Worm (Caenorhabditis elegans) whole organism, young adult: ENCODE data around the gene hsp-43.

Experiments used
- D2030.7 ChIP-seq: fragments of 200-800 bp; sonication (Bioruptor generic); IDR thresholded peaks from 2 replicates; pipeline ENCODE4 v1.3.6; 2022; ENCODE audit warnings: missing genetic modification reagents, missing genetic modification characterization, missing compliant biosample characterization
- F33H1.4 ChIP-seq: fragments of 200-800 bp; sonication (Bioruptor generic); IDR thresholded peaks from 2 replicates; pipeline ENCODE4 v1.3.6; 2022; ENCODE audit warnings: missing genetic modification reagents, missing genetic modification characterization, missing compliant biosample characterization
- F37B4.10 ChIP-seq: fragments of 200-800 bp; sonication (Bioruptor generic); IDR thresholded peaks from 2 replicates; pipeline ENCODE4 v1.3.6; 2022; ENCODE audit warnings: missing genetic modification characterization, missing compliant biosample characterization
- F49E8.2 ChIP-seq: sonication (generic microtip); optimal IDR thresholded peaks from 3 replicates; lab custom pipeline; 2017; ENCODE audit warnings: missing genetic modification characterization, mild to moderate bottlenecking, missing compliant biosample characterization, antibody characterized with exemption, moderate library complexity; ENCODE audit not compliant: insufficient read depth
- F52B5.7 ChIP-seq: sonication (generic microtip); optimal IDR thresholded peaks from 2 replicates; lab custom pipeline; 2016; ENCODE audit warnings: mild to moderate bottlenecking, missing genetic modification characterization, missing compliant biosample characterization
- F55B11.4 ChIP-seq: sonication (generic microtip); optimal IDR thresholded peaks from 2 replicates; lab custom pipeline; 2016; ENCODE audit warnings: missing compliant biosample characterization, missing genetic modification characterization, borderline replicate concordance; ENCODE audit not compliant: insufficient read depth
- Y53G8AR.9 ChIP-seq: fragments of 200-800 bp; sonication (Bioruptor generic); conservative IDR thresholded peaks from 2 replicates; pipeline ENCODE4 v1.3.6; 2022; ENCODE audit warnings: missing genetic modification reagents, missing genetic modification characterization, missing compliant biosample characterization
- ZK185.1 ChIP-seq: sonication (generic microtip); optimal IDR thresholded peaks from 2 replicates; lab custom pipeline; 2016; ENCODE audit warnings: mild to moderate bottlenecking, missing genetic modification characterization, missing compliant biosample characterization; ENCODE audit not compliant: poor library complexity, severe bottlenecking
- aptf-2 ChIP-seq: fragments of 200-800 bp; sonication (Bioruptor generic); conservative IDR thresholded peaks from 2 replicates; pipeline ENCODE4 v1.3.6; 2022; ENCODE audit warnings: missing genetic modification reagents, missing genetic modification characterization, missing compliant biosample characterization
- atf-7 ChIP-seq: sonication (generic microtip); optimal IDR thresholded peaks from 2 replicates; lab custom pipeline; 2017; ENCODE audit warnings: mild to moderate bottlenecking, missing genetic modification characterization, missing compliant biosample characterization
- attf-3 ChIP-seq: fragments of 200-800 bp; sonication (Bioruptor generic); conservative IDR thresholded peaks from 2 replicates; pipeline ENCODE4 v1.3.6; 2022; ENCODE audit warnings: missing genetic modification reagents, missing genetic modification characterization, missing compliant biosample characterization
- ccch-3 ChIP-seq: fragments of 200-800 bp; sonication (Bioruptor generic); optimal IDR thresholded peaks from 2 replicates; lab custom pipeline; 2018; ENCODE audit warnings: mild to moderate bottlenecking, missing genetic modification characterization, missing compliant biosample characterization
- cebp-2 ChIP-seq: fragments of 200-800 bp; sonication (Bioruptor generic); IDR thresholded peaks from 2 replicates; pipeline ENCODE4 v1.3.6; 2022; ENCODE audit warnings: missing genetic modification characterization, missing compliant biosample characterization
- ceh-100 ChIP-seq: fragments of 200-800 bp; sonication (Bioruptor generic); IDR thresholded peaks from 2 replicates; pipeline ENCODE4 v1.3.6; 2022; ENCODE audit warnings: missing genetic modification reagents, missing genetic modification characterization, missing compliant biosample characterization
- ceh-27 ChIP-seq: fragments of 200-800 bp; sonication (Bioruptor generic); optimal IDR thresholded peaks from 2 replicates; lab custom pipeline; 2018; ENCODE audit warnings: mild to moderate bottlenecking, missing genetic modification characterization, moderate library complexity, missing compliant biosample characterization
- ceh-79 ChIP-seq: sonication (generic microtip); optimal IDR thresholded peaks from 2 replicates; lab custom pipeline; 2017; ENCODE audit warnings: mild to moderate bottlenecking, missing genetic modification characterization, missing compliant biosample characterization
- dox-1 ChIP-seq: fragments of 200-800 bp; sonication (Bioruptor generic); IDR thresholded peaks from 2 replicates; pipeline ENCODE4 v1.3.6; 2022; ENCODE audit warnings: missing genetic modification reagents, missing genetic modification characterization, missing compliant biosample characterization
- dpl-1 ChIP-seq: fragments of 150-350 bp; optimal IDR thresholded peaks from 2 replicates; lab custom pipeline; 2014; ENCODE audit warnings: missing biosample characterization, missing genetic modification reagents, missing genetic modification characterization
- egl-18 ChIP-seq: fragments of 200-800 bp; sonication (Bioruptor generic); IDR thresholded peaks from 2 replicates; pipeline ENCODE4 v1.3.6; 2022; ENCODE audit warnings: missing genetic modification reagents, missing genetic modification characterization, missing compliant biosample characterization
- hlh-12 ChIP-seq: sonication (generic microtip); optimal IDR thresholded peaks from 2 replicates; lab custom pipeline; 2016; ENCODE audit warnings: missing genetic modification characterization, missing compliant biosample characterization
- hrde-1 ChIP-seq: sonication (generic microtip); optimal IDR thresholded peaks from 2 replicates; lab custom pipeline; 2016; ENCODE audit warnings: missing genetic modification characterization, mild to moderate bottlenecking, missing compliant biosample characterization, moderate library complexity, missing genotype, missing genetic modification reagents, borderline replicate concordance
- hsf-1 ChIP-seq: fragments of 200-800 bp; sonication (Bioruptor generic); IDR thresholded peaks from 2 replicates; pipeline ENCODE4 v1.3.6; 2022; ENCODE audit warnings: missing genetic modification reagents, missing genetic modification characterization, missing compliant biosample characterization
- lir-1 ChIP-seq: fragments of 200-800 bp; sonication (Bioruptor generic); conservative IDR thresholded peaks from 2 replicates; pipeline ENCODE4 v1.3.6; 2022; ENCODE audit warnings: missing genetic modification reagents, missing genetic modification characterization, missing compliant biosample characterization
- lsl-1 ChIP-seq: fragments of 200-800 bp; sonication (Bioruptor generic); optimal IDR thresholded peaks from 2 replicates; lab custom pipeline; 2018; ENCODE audit warnings: mild to moderate bottlenecking, missing genetic modification characterization, moderate library complexity, missing compliant biosample characterization
- madf-3 ChIP-seq: fragments of 200-800 bp; sonication (Bioruptor generic); IDR thresholded peaks from 2 replicates; pipeline ENCODE4 v1.3.6; 2022; ENCODE audit warnings: missing genetic modification reagents, missing genetic modification characterization, missing compliant biosample characterization
- madf-8 ChIP-seq: fragments of 200-800 bp; sonication (Bioruptor generic); conservative IDR thresholded peaks from 2 replicates; pipeline ENCODE4 v1.3.6; 2022; ENCODE audit warnings: missing genetic modification reagents, missing genetic modification characterization, missing compliant biosample characterization
- mes-4 ChIP-seq: sonication (generic microtip); optimal IDR thresholded peaks from 2 replicates; lab custom pipeline; 2016; ENCODE audit warnings: missing genotype, missing genetic modification characterization, missing compliant biosample characterization
- nhr-179 ChIP-seq: sonication (generic microtip); optimal IDR thresholded peaks from 2 replicates; lab custom pipeline; 2016; ENCODE audit warnings: mild to moderate bottlenecking, missing genetic modification characterization, missing compliant biosample characterization
- nhr-27 ChIP-seq: fragments of 200-800 bp; sonication (Bioruptor generic); optimal IDR thresholded peaks from 2 replicates; lab custom pipeline; 2018; ENCODE audit warnings: mild to moderate bottlenecking, missing genetic modification characterization, moderate library complexity, missing compliant biosample characterization
- nhr-80 ChIP-seq: sonication (generic microtip); optimal IDR thresholded peaks from 2 replicates; lab custom pipeline; 2016; ENCODE audit warnings: missing genetic modification characterization, missing compliant biosample characterization
- pha-4 ChIP-seq: fragments of 150-350 bp; sonication (generic microtip); optimal IDR thresholded peaks from 2 replicates; lab custom pipeline; 2014; ENCODE audit warnings: missing biosample characterization, missing genetic modification reagents, missing genetic modification characterization
- rcor-1 ChIP-seq: fragments of 200-800 bp; sonication (Bioruptor generic); IDR thresholded peaks from 2 replicates; pipeline ENCODE4 v1.3.6; 2022; ENCODE audit warnings: missing genetic modification reagents, missing genetic modification characterization, missing compliant biosample characterization
- rec-8 ChIP-seq, 2 experiments: sonication (generic microtip); optimal IDR thresholded peaks; 2 replicates each; lab custom pipeline; 2016; ENCODE audit warnings: mild to moderate bottlenecking in 2 of 2, missing genetic modification characterization in 2 of 2, missing genetic modification reagents in 2 of 2, missing genotype in 2 of 2, missing biosample characterization in 1 of 2, missing compliant biosample characterization in 1 of 2, moderate library complexity in 1 of 2
- repo-1 ChIP-seq: sonication (generic microtip); optimal IDR thresholded peaks from 2 replicates; lab custom pipeline; 2017; ENCODE audit warnings: mild to moderate bottlenecking, missing genetic modification characterization, missing compliant biosample characterization
- sdz-38 ChIP-seq: sonication (generic microtip); optimal IDR thresholded peaks from 2 replicates; lab custom pipeline; 2016; ENCODE audit warnings: missing genotype, missing genetic modification characterization, missing compliant biosample characterization
- snpc-1.3 ChIP-seq: sonication (generic microtip); optimal IDR thresholded peaks from 2 replicates; lab custom pipeline; 2017; ENCODE audit warnings: missing genetic modification characterization, mild to moderate bottlenecking, missing compliant biosample characterization, antibody characterized with exemption, moderate library complexity, missing genotype, missing genetic modification reagents; ENCODE audit not compliant: insufficient read depth
- snpc-4 ChIP-seq, 5 experiments: fragments of 150-350 bp in 1 of 5; sonication (generic microtip) in 4 of 5; optimal IDR thresholded peaks; 2 replicates each; lab custom pipeline; 2014 to 2018; ENCODE audit warnings: missing genetic modification characterization in 5 of 5, missing biosample characterization in 3 of 5, antibody characterized with exemption in 2 of 5, mild to moderate bottlenecking in 2 of 5, missing compliant biosample characterization in 2 of 5, missing genotype in 2 of 5, moderate library complexity in 2 of 5, missing genetic modification reagents in 1 of 5
- tbp1 ChIP-seq: fragments of 200-800 bp; sonication (Bioruptor generic); optimal IDR thresholded peaks from 2 replicates; lab custom pipeline; 2018; ENCODE audit warnings: mild to moderate bottlenecking, missing genetic modification characterization, missing compliant biosample characterization
- tbx-9 ChIP-seq: sonication (generic microtip); optimal IDR thresholded peaks from 2 replicates; lab custom pipeline; 2016; ENCODE audit warnings: borderline replicate concordance, missing genetic modification characterization, inconsistent platforms, missing compliant biosample characterization
- unc-130 ChIP-seq: sonication (generic microtip); optimal IDR thresholded peaks from 2 replicates; lab custom pipeline; 2016; ENCODE audit warnings: missing genetic modification reagents, missing genetic modification characterization, missing compliant biosample characterization
- xnd-1 ChIP-seq: sonication (generic microtip); optimal IDR thresholded peaks from 2 replicates; lab custom pipeline; 2016; ENCODE audit warnings: missing genotype, missing genetic modification reagents, missing genetic modification characterization, missing compliant biosample characterization
- zfh-2 ChIP-seq: fragments of 200-800 bp; sonication (Bioruptor generic); conservative IDR thresholded peaks from 2 replicates; pipeline ENCODE4 v1.3.6; 2022; ENCODE audit warnings: missing genetic modification reagents, missing genetic modification characterization, missing compliant biosample characterization
- zim-3 ChIP-seq: sonication (generic microtip); optimal IDR thresholded peaks from 2 replicates; lab custom pipeline; 2017; ENCODE audit warnings: mild to moderate bottlenecking, missing genetic modification characterization, moderate library complexity, missing compliant biosample characterization
- ztf-22 ChIP-seq: fragments of 200-800 bp; sonication (Bioruptor generic); optimal IDR thresholded peaks from 2 replicates; lab custom pipeline; 2018; ENCODE audit warnings: mild to moderate bottlenecking, missing genetic modification characterization, moderate library complexity, missing compliant biosample characterization
- ztf-3 ChIP-seq: fragments of 200-800 bp; sonication (Bioruptor generic); optimal IDR thresholded peaks from 2 replicates; lab custom pipeline; 2018; ENCODE audit warnings: mild to moderate bottlenecking, missing genetic modification characterization, missing compliant biosample characterization
- ztf-6 ChIP-seq: fragments of 200-800 bp; sonication (Bioruptor generic); IDR thresholded peaks from 2 replicates; pipeline ENCODE4 v1.3.6; 2022; ENCODE audit warnings: missing genetic modification reagents, missing genetic modification characterization, missing compliant biosample characterization

Gene hsp-43

ce11 chrX:6253899-6254670 lies 18.7 kb upstream of the hsp-43 start (continued):
- TF ChIP-seq lir-1 (GFP tag; lab: Robert Waterston, UW) (no peak), pha-4 (tag; lab: Kevin White, UChicago) (peak; percentile 28), cebp-2 (no peak), mes-4 (tag; lab: Kevin White, UChicago) (no peak), nhr-80 (tag; lab: Kevin White, UChicago) (peak; percentile 61), ceh-27 (GFP tag; lab: Kevin White, UChicago) (no peak), zim-3 (peak; percentile 10), unc-130 (GFP tag; lab: Kevin White, UChicago) (no peak), ccch-3 (GFP tag; lab: Kevin White, UChicago) (peak; percentile 22), snpc-1.3 (no peak), ztf-6 (GFP tag; lab: Robert Waterston, UW) (no peak), egl-18 (GFP tag; lab: Robert Waterston, UW) (no peak), zfh-2 (GFP tag; lab: Robert Waterston, UW) (peak; percentile 78), aptf-2 (GFP tag; lab: Robert Waterston, UW) (no peak), ZK185.1 (peak; percentile 40), ceh-79 (tag; lab: Kevin White, UChicago) (peak; percentile 18), D2030.7 (no peak), ztf-22 (GFP tag; lab: Kevin White, UChicago) (peak; percentile 1), F37B4.10 (GFP tag; lab: Robert Waterston, UW) (no peak), Y53G8AR.9 (GFP tag; lab: Robert Waterston, UW) (peak; percentile 85), madf-8 (GFP tag; lab: Robert Waterston, UW) (no peak), ztf-3 (GFP tag; lab: Kevin White, UChicago) (peak; percentile 55), hrde-1 (no peak), F52B5.7 (peak; percentile 24), xnd-1 (tag; lab: Kevin White, UChicago) (no peak), nhr-179 (tag; lab: Kevin White, UChicago) (no peak), rec-8 (tag; optimal IDR thresholded peaks at IDR 0.05; lab: Kevin White, UChicago) (no peak), atf-7 (tag; lab: Kevin White, UChicago) (peak; percentile 52), tbx-9 (no peak), lsl-1 (GFP tag; lab: Kevin White, UChicago) (no peak), F49E8.2 (tag; lab: Kevin White, UChicago) (no peak), hlh-12 (tag; lab: Kevin White, UChicago) (no peak), F55B11.4 (tag; lab: Kevin White, UChicago) (no peak), ceh-100 (no peak), dox-1 (GFP tag; lab: Robert Waterston, UW) (peak; percentile 11; the same call in 1 of the 2 replicates), snpc-4 (GFP tag; optimal IDR thresholded peaks at IDR 0.05; lab: Kevin White, UChicago) (no peak), snpc-4 (tag; optimal IDR thresholded peaks at IDR 0.05; lab: Kevin White, UChicago) (no peak), attf-3 (no peak; the same call in 1 of the 2 replicates), repo-1 (tag; lab: Kevin White, UChicago) (peak; percentile 75), madf-3 (0 out of 2 replicates have a peak, but pooled peaks have one; percentile 54), dpl-1 (GFP tag; lab: Kevin White, UChicago) (no peak), nhr-27 (tag; lab: Kevin White, UChicago) (no peak), F33H1.4 (GFP tag; lab: Robert Waterston, UW) (no peak), rcor-1 (GFP tag; lab: Robert Waterston, UW) (no peak; the same call in 1 of the 2 replicates), sdz-38 (tag; lab: Kevin White, UChicago) (no peak), hsf-1 (GFP tag; lab: Robert Waterston, UW) (peak; percentile 46; the same call in 1 of the 2 replicates), tbp1 (GFP tag; lab: Kevin White, UChicago) (peak; percentile 26)
